Comparison of ENCODE assay signal across 1 fruit fly cellular context in genomic region chr3R:10389877-10390468, dm6.
TF ChIP-seq lines count a peak whose summit lies in the region.

No protein-coding gene starts in this region.

TF ChIP-seq in whole organism, embryonic, 481 proteins besides CTCF, POLR2A, EP300 and RAD21 (continued from another document):
- peak; percentile 83 for TF ChIP-seq stwl (tag; optimal IDR thresholded peaks at IDR 0.05; lab: Kevin White, UChicago)
- TF ChIP-seq chinmo (GFP tag; IDR thresholded peaks at IDR 0.05; lab: Robert Waterston, UW; ENCODE audit: partially characterized antibody) = 0 out of 4 replicates have a peak, but pooled peaks have one; percentile 46
- no peak for TF ChIP-seq CG8290 (GFP tag; optimal IDR thresholded peaks at IDR 0.05; lab: Kevin White, UChicago)
- TF ChIP-seq CG8290 (tag; optimal IDR thresholded peaks at IDR 0.05; lab: Kevin White, UChicago) = peak in 1 of 2 experiments; percentile 1
- peak; percentile 38 for TF ChIP-seq gfzf (GFP tag; optimal IDR thresholded peaks at IDR 0.05; lab: Kevin White, UChicago)
- peak; percentile 56; the same call in 1 of the 2 replicates for TF ChIP-seq CG13287 (GFP tag; IDR thresholded peaks at IDR 0.05; lab: Robert Waterston, UW; ENCODE audit: partially characterized antibody)
